Fruit fly (Drosophila melanogaster) whole organism, embryonic: Measurements from ENCODE around the gene CG9132.

Experiments
- B-H1 ChIP-seq: fragments of 200-800 bp; sonication (Bioruptor generic); IDR thresholded peaks from 3 replicates; pipeline ENCODE4 v1.3.6; 2022; ENCODE audit warnings: missing biosample characterization, missing genetic modification characterization
- BEAF-32 ChIP-seq: fragments of 200-800 bp; sonication (Bioruptor generic); optimal IDR thresholded peaks from 3 replicates; lab custom pipeline; 2017; ENCODE audit warnings: missing biosample characterization, missing genetic modification characterization, mild to moderate bottlenecking, moderate library complexity, missing genetic modification reagents
- CG1024 ChIP-seq: fragments of 200-800 bp; sonication (Bioruptor generic); IDR thresholded peaks from 2 replicates; pipeline ENCODE4 v1.3.6; 2022; ENCODE audit warnings: missing biosample characterization, missing genetic modification characterization
- CG10366 ChIP-seq: fragments of 200-800 bp; sonication (Bioruptor generic); IDR thresholded peaks from 2 replicates; pipeline ENCODE4 v1.3.6; 2022; ENCODE audit warnings: missing biosample characterization, missing genetic modification characterization
- CG12299 ChIP-seq: fragments of 200-800 bp; sonication (Bioruptor generic); optimal IDR thresholded peaks from 2 replicates; lab custom pipeline; 2018; ENCODE audit warnings: missing biosample characterization, mild to moderate bottlenecking, missing genetic modification characterization
- CG13424 ChIP-seq: fragments of 200-800 bp; sonication (Bioruptor generic); optimal IDR thresholded peaks from 2 replicates; lab custom pipeline; 2019; ENCODE audit warnings: missing biosample characterization, mild to moderate bottlenecking, missing genetic modification characterization, moderate library complexity
- CG15514 ChIP-seq: fragments of 200-800 bp; sonication (Bioruptor generic); optimal IDR thresholded peaks from 3 replicates; lab custom pipeline; 2017; ENCODE audit warnings: missing biosample characterization, missing genetic modification characterization, mild to moderate bottlenecking, moderate library complexity, missing genetic modification reagents
- CG17612 ChIP-seq: fragments of 200-800 bp; sonication (Bioruptor generic); IDR thresholded peaks from 2 replicates; pipeline ENCODE4 v1.3.6; 2022; ENCODE audit warnings: missing biosample characterization, missing genetic modification characterization
- CG17912 ChIP-seq: fragments of 200-800 bp; sonication (Bioruptor generic); optimal IDR thresholded peaks from 2 replicates; lab custom pipeline; 2018; ENCODE audit warnings: missing biosample characterization, mild to moderate bottlenecking, missing genetic modification characterization
- CG18476 ChIP-seq: fragments of 200-800 bp; sonication (Bioruptor generic); optimal IDR thresholded peaks from 2 replicates; lab custom pipeline; 2016; ENCODE audit warnings: missing biosample characterization, mild to moderate bottlenecking, missing genetic modification characterization
- CG3163 ChIP-seq: fragments of 200-800 bp; sonication (Bioruptor generic); optimal IDR thresholded peaks from 3 replicates; lab custom pipeline; 2016; ENCODE audit warnings: missing biosample characterization, missing genetic modification characterization
- CG3838 ChIP-seq: fragments of 200-800 bp; sonication (Bioruptor generic); optimal IDR thresholded peaks from 3 replicates; lab custom pipeline; 2016; ENCODE audit warnings: missing biosample characterization, missing genetic modification characterization
- CG4328 ChIP-seq: fragments of 200-800 bp; sonication (Bioruptor generic); optimal IDR thresholded peaks from 3 replicates; lab custom pipeline; 2017; ENCODE audit warnings: missing biosample characterization, missing genetic modification reagents, missing genetic modification characterization
- CG4424 ChIP-seq: fragments of 200-800 bp; sonication (Bioruptor generic); optimal IDR thresholded peaks from 3 replicates; lab custom pipeline; 2016; ENCODE audit warnings: missing biosample characterization, missing genetic modification characterization
- CG4820 ChIP-seq: fragments of 200-800 bp; sonication (Bioruptor generic); optimal IDR thresholded peaks from 3 replicates; lab custom pipeline; 2016; ENCODE audit warnings: missing biosample characterization, missing genetic modification characterization
- CG7372 ChIP-seq: fragments of 200-800 bp; sonication (Bioruptor generic); IDR thresholded peaks from 2 replicates; pipeline ENCODE4 v1.3.6; 2022; ENCODE audit warnings: missing biosample characterization, missing genetic modification characterization
- CG9876 ChIP-seq: fragments of 200-800 bp; sonication (Bioruptor generic); optimal IDR thresholded peaks from 2 replicates; lab custom pipeline; 2016; ENCODE audit warnings: missing biosample characterization, missing genetic modification characterization
- Dbx ChIP-seq: fragments of 200-800 bp; sonication (Bioruptor generic); IDR thresholded peaks from 3 replicates; pipeline ENCODE4 v1.3.6; 2022; ENCODE audit warnings: missing biosample characterization, missing genetic modification characterization
- Dip2 ChIP-seq: fragments of 200-800 bp; sonication (Bioruptor generic); IDR thresholded peaks from 2 replicates; pipeline ENCODE4 v1.3.6; 2022; ENCODE audit warnings: missing biosample characterization, missing genetic modification characterization
- E2f2 ChIP-seq: fragments of 200-800 bp; sonication (Bioruptor generic); IDR thresholded peaks from 2 replicates; pipeline ENCODE4 v1.3.6; 2022; ENCODE audit warnings: missing biosample characterization, missing genetic modification characterization
- ERR ChIP-seq: fragments of 200-800 bp; sonication (Bioruptor generic); optimal IDR thresholded peaks from 2 replicates; lab custom pipeline; 2016; ENCODE audit warnings: missing biosample characterization, missing genetic modification characterization
- H15 ChIP-seq: fragments of 200-800 bp; sonication (Bioruptor generic); IDR thresholded peaks from 3 replicates; pipeline ENCODE4 v1.3.6; 2022; ENCODE audit warnings: missing biosample characterization, missing genetic modification characterization
- H2.0 ChIP-seq: fragments of 200-800 bp; sonication (Bioruptor generic); IDR thresholded peaks from 2 replicates; pipeline ENCODE4 v1.3.6; 2022; ENCODE audit warnings: missing biosample characterization, missing genetic modification characterization
- Hr78 ChIP-seq, 2 experiments: fragments of 200-800 bp in 1 of 2; fragments of >200 bp in 1 of 2; sonication (Bioruptor generic) in 1 of 2; optimal IDR thresholded peaks; 2 replicates each; lab custom pipeline; 2017 to 2019; ENCODE audit warnings: missing biosample characterization in 2 of 2, missing genetic modification characterization in 2 of 2, mild to moderate bottlenecking in 1 of 2, moderate library complexity in 1 of 2
- Hsf ChIP-seq: fragments of 200-800 bp; sonication (Bioruptor generic); optimal IDR thresholded peaks from 3 replicates; lab custom pipeline; 2016; ENCODE audit warnings: missing biosample characterization, missing genetic modification characterization
- Ravus ChIP-seq: fragments of 200-800 bp; sonication (Bioruptor generic); IDR thresholded peaks from 2 replicates; pipeline ENCODE4 v1.3.6; 2022; ENCODE audit warnings: missing biosample characterization, missing genetic modification characterization
- Scr ChIP-seq: fragments of 200-800 bp; sonication (Bioruptor generic); IDR thresholded peaks from 2 replicates; pipeline ENCODE4 v1.3.6; 2022; ENCODE audit warnings: missing biosample characterization, missing genetic modification characterization; ENCODE audit not compliant: partially characterized antibody
- Six4 ChIP-seq: fragments of 200-800 bp; sonication (Bioruptor generic); optimal IDR thresholded peaks from 2 replicates; lab custom pipeline; 2016; ENCODE audit warnings: missing biosample characterization, missing genetic modification characterization
- Sox100B ChIP-seq: fragments of 200-800 bp; sonication (Bioruptor generic); optimal IDR thresholded peaks from 3 replicates; lab custom pipeline; 2018; ENCODE audit warnings: missing biosample characterization, mild to moderate bottlenecking, missing genetic modification characterization
- Sox102F ChIP-seq: fragments of 200-800 bp; sonication (Bioruptor generic); optimal IDR thresholded peaks from 2 replicates; lab custom pipeline; 2018; ENCODE audit warnings: missing biosample characterization, mild to moderate bottlenecking, missing genetic modification characterization, moderate library complexity
- bigmax ChIP-seq: fragments of 200-800 bp; sonication (Bioruptor generic); optimal IDR thresholded peaks from 2 replicates; lab custom pipeline; 2018; ENCODE audit warnings: missing biosample characterization, mild to moderate bottlenecking, missing genetic modification characterization
- cas ChIP-seq: fragments of 200-800 bp; sonication (Bioruptor generic); IDR thresholded peaks from 2 replicates; pipeline ENCODE4 v1.3.6; 2022; ENCODE audit warnings: missing biosample characterization, missing genetic modification characterization
- dati ChIP-seq: fragments of 200-800 bp; sonication (Bioruptor generic); IDR thresholded peaks from 2 replicates; pipeline ENCODE4 v1.3.6; 2022; ENCODE audit warnings: missing biosample characterization, missing genetic modification characterization
- dm ChIP-seq: fragments of 200-800 bp; sonication (Bioruptor generic); optimal IDR thresholded peaks from 3 replicates; lab custom pipeline; 2016; ENCODE audit warnings: missing biosample characterization, missing genetic modification characterization
- dmrt11E ChIP-seq: fragments of 200-800 bp; sonication (Bioruptor generic); optimal IDR thresholded peaks from 3 replicates; lab custom pipeline; 2018; ENCODE audit warnings: missing biosample characterization, mild to moderate bottlenecking, missing genetic modification characterization, moderate library complexity
- fd3F ChIP-seq: fragments of 200-800 bp; sonication (Bioruptor generic); optimal IDR thresholded peaks from 2 replicates; lab custom pipeline; 2018; ENCODE audit warnings: missing biosample characterization, mild to moderate bottlenecking, missing genetic modification characterization, moderate library complexity
- jigr1 ChIP-seq: fragments of 200-800 bp; sonication (Bioruptor generic); IDR thresholded peaks from 3 replicates; pipeline ENCODE4 v1.3.6; 2022; ENCODE audit warnings: missing biosample characterization, missing genetic modification characterization
- jing ChIP-seq: fragments of 200-800 bp; sonication (Bioruptor generic); optimal IDR thresholded peaks from 2 replicates; lab custom pipeline; 2018; ENCODE audit warnings: missing biosample characterization, mild to moderate bottlenecking, missing genetic modification characterization
- lov ChIP-seq, 2 experiments: fragments of 200-800 bp in 1 of 2; fragments of >200 bp in 1 of 2; sonication (Bioruptor generic) in 1 of 2; IDR thresholded peaks in 1 of 2; optimal IDR thresholded peaks in 1 of 2; 2 replicates in 1 of 2; 3 replicates in 1 of 2; pipeline versions ENCODE4 v1.3.6 to Lab custom; 2017 to 2022; ENCODE audit warnings: missing biosample characterization in 1 of 2, missing genetic modification characterization in 1 of 2
- mld ChIP-seq: fragments of 200-800 bp; sonication (Bioruptor generic); IDR thresholded peaks from 3 replicates; pipeline ENCODE4 v1.3.6; 2022; ENCODE audit warnings: missing biosample characterization, missing genetic modification characterization; ENCODE audit not compliant: partially characterized antibody
- onecut ChIP-seq: fragments of 200-800 bp; sonication (Bioruptor generic); IDR thresholded peaks from 2 replicates; pipeline ENCODE4 v1.3.6; 2022; ENCODE audit warnings: missing biosample characterization, missing genetic modification characterization
- pnt ChIP-seq: fragments of 200-800 bp; sonication (Bioruptor generic); optimal IDR thresholded peaks from 3 replicates; lab custom pipeline; 2016; ENCODE audit warnings: missing biosample characterization, missing genetic modification characterization
- rib ChIP-seq: fragments of 200-800 bp; sonication (Bioruptor generic); IDR thresholded peaks from 2 replicates; pipeline ENCODE4 v1.3.6; 2022; ENCODE audit warnings: missing biosample characterization, missing genetic modification characterization
- ro ChIP-seq: fragments of 200-800 bp; sonication (Bioruptor generic); IDR thresholded peaks from 2 replicates; pipeline ENCODE4 v1.3.6; 2022; ENCODE audit warnings: missing biosample characterization, missing genetic modification characterization
- sens ChIP-seq: fragments of 200-800 bp; sonication (Bioruptor generic); peaks from one replicate; lab custom pipeline; 2016; ENCODE audit warnings: missing biosample characterization, missing genetic modification characterization
- stwl ChIP-seq: fragments of 200-800 bp; sonication (Bioruptor generic); optimal IDR thresholded peaks from 3 replicates; lab custom pipeline; 2018; ENCODE audit warnings: missing biosample characterization, mild to moderate bottlenecking, missing genetic modification characterization, moderate library complexity
- tap ChIP-seq: fragments of 200-800 bp; optimal IDR thresholded peaks from 3 replicates; lab custom pipeline; 2019; ENCODE audit warnings: missing biosample characterization, mild to moderate bottlenecking, missing genetic modification characterization, moderate library complexity
- zf30C ChIP-seq: fragments of 200-800 bp; sonication (Bioruptor generic); optimal IDR thresholded peaks from 3 replicates; lab custom pipeline; 2018; ENCODE audit warnings: missing biosample characterization, mild to moderate bottlenecking, missing genetic modification characterization

CG9132 gene

DNA sequence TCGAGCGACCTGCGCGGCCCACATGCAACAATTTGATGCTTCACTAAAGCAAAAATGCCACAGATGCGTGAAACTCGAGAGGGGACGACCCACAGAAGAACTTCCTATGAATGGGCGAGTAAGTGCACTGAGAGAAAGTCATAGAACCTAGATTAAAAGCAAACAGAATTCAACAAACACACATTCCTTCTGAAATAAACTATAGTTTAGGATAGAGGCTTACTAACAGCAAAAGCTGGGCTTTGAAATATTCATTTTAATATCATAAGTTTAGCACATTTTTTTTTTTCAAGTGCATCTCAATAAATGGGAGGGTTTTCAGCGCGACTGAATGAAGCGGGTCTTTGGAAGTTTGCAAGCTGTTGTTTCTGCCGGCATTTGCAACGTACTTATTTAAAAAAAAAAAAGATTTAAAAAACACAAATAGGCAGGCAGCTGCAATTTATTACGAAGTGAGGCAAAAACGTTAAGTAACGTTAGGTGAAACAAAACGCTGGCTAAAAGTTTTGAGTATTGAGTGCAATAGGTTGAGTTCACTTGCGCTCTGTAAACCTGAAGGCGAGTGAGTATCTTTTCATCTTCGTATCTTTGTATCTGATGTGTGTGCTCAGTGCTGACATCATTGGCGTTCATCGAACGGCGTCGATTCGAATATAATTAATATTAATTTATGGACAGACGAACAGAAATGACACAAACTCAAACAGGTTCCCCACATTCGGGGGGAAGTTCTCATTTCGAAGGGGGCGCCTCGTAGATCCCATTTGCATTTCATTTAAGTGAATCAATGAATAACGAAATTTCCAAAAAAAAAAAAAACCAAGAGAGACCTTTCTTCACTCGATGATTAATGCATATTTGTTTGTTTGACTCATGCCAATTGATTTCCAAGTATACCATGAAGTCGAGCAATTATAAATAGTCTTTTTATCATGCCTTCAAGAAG, 27.4 kb downstream of the CG9132 start (continued):
- TF ChIP-seq H15 (GFP tag; lab: Robert Waterston, UW) (peak; percentile 76), Ravus (no peak), fd3F (GFP tag; lab: Kevin White, UChicago) (no peak), jing (GFP tag; lab: Kevin White, UChicago) (peak; percentile 10), jigr1 (GFP tag; lab: Robert Waterston, UW) (0 out of 3 replicates have a peak, but pooled peaks have one; percentile 21), tap (tag; lab: Kevin White, UChicago) (peak; percentile 67), dm (GFP tag; lab: Kevin White, UChicago) (no peak), Dip2 (GFP tag; lab: Robert Waterston, UW) (no peak), E2f2 (GFP tag; lab: Robert Waterston, UW) (peak; percentile 41; the same call in 1 of the 2 replicates), zf30C (GFP tag; lab: Kevin White, UChicago) (peak; percentile 41), CG4424 (GFP tag; lab: Kevin White, UChicago) (peak; percentile 72), cas (GFP tag; lab: Robert Waterston, UW) (no peak), dati (GFP tag; lab: Robert Waterston, UW) (peak; percentile 62; the same call in 1 of the 2 replicates), ro (GFP tag; lab: Robert Waterston, UW) (0 out of 2 replicates have a peak, but pooled peaks have one; percentile 15), CG12299 (no peak), Sox100B (GFP tag; lab: Kevin White, UChicago) (peak; percentile 12), Dbx (GFP tag; lab: Robert Waterston, UW) (no peak), CG10366 (GFP tag; lab: Robert Waterston, UW) (peak; percentile 68), CG17912 (GFP tag; lab: Kevin White, UChicago) (no peak), CG3838 (GFP tag; lab: Kevin White, UChicago) (no peak), lov (optimal IDR thresholded peaks at IDR 0.05; lab: Kevin White, UChicago) (no peak), lov (GFP tag; IDR thresholded peaks at IDR 0.05; lab: Robert Waterston, UW) (peak; percentile 81), CG4328 (GFP tag; lab: Kevin White, UChicago) (no peak), CG13424 (tag; lab: Kevin White, UChicago) (peak; percentile 51), CG3163 (GFP tag; lab: Kevin White, UChicago) (no peak), pnt (GFP tag; lab: Kevin White, UChicago) (peak; percentile 74), onecut (peak; percentile 61), B-H1 (GFP tag; lab: Robert Waterston, UW) (peak; percentile 43; the same call in 2 of the 3 replicates), CG15514 (GFP tag; lab: Kevin White, UChicago) (no peak), CG17612 (GFP tag; lab: Robert Waterston, UW) (peak; percentile 50; the same call in 1 of the 2 replicates), CG9876 (GFP tag; lab: Kevin White, UChicago) (no peak), Sox102F (GFP tag; lab: Kevin White, UChicago) (peak; percentile 22), bigmax (GFP tag; lab: Kevin White, UChicago) (no peak), Hsf (peak; percentile 33), Six4 (GFP tag; lab: Kevin White, UChicago) (peak; percentile 55), Scr (GFP tag; lab: Robert Waterston, UW) (no peak), CG7372 (GFP tag; lab: Robert Waterston, UW) (no peak), stwl (tag; lab: Kevin White, UChicago) (peak; percentile 1), CG4820 (GFP tag; lab: Kevin White, UChicago) (peak; percentile 70), ERR (peak; percentile 15), sens (GFP tag; lab: Kevin White, UChicago) (peak; percentile 96), BEAF-32 (no peak), Hr78 (GFP tag; optimal IDR thresholded peaks at IDR 0.05; lab: Kevin White, UChicago) (peak in 1 of 2 experiments; percentile 29), rib (no peak), CG18476 (GFP tag; lab: Kevin White, UChicago) (peak; percentile 11), mld (GFP tag; lab: Robert Waterston, UW) (no peak), CG1024 (GFP tag; lab: Robert Waterston, UW) (peak; percentile 59), dmrt11E (tag; lab: Kevin White, UChicago) (peak; percentile 44), H2.0 (GFP tag; lab: Robert Waterston, UW) (peak; percentile 53; the same call in 1 of the 2 replicates)
